Worm (Caenorhabditis elegans) whole organism, young adult: ENCODE data around the gene srj-21.
A peak's percentile ranks its signal among the peaks of the same experiment; 100 is the strongest.

Experiments used
- B0019.2 ChIP-seq: fragments of 200-800 bp; sonication (Bioruptor generic); conservative IDR thresholded peaks from 2 replicates; pipeline ENCODE4 v1.3.6; 2022; ENCODE audit warnings: missing genetic modification reagents, missing genetic modification characterization, missing compliant biosample characterization
- C06A6.2 ChIP-seq: fragments of 200-800 bp; sonication (Bioruptor generic); conservative IDR thresholded peaks from 2 replicates; pipeline ENCODE4 v1.3.6; 2022; ENCODE audit warnings: missing genetic modification characterization, missing compliant biosample characterization
- D2030.7 ChIP-seq: fragments of 200-800 bp; sonication (Bioruptor generic); IDR thresholded peaks from 2 replicates; pipeline ENCODE4 v1.3.6; 2022; ENCODE audit warnings: missing genetic modification reagents, missing genetic modification characterization, missing compliant biosample characterization
- F23B12.7 ChIP-seq: sonication (generic microtip); optimal IDR thresholded peaks from 2 replicates; lab custom pipeline; 2017; ENCODE audit warnings: missing genetic modification characterization, mild to moderate bottlenecking, missing compliant biosample characterization, antibody characterized with exemption, moderate library complexity; ENCODE audit not compliant: insufficient read depth
- F39B2.1 ChIP-seq: fragments of 200-800 bp; sonication (Bioruptor generic); IDR thresholded peaks from 2 replicates; pipeline ENCODE4 v1.3.6; 2022; ENCODE audit warnings: missing genetic modification reagents, missing genetic modification characterization, missing compliant biosample characterization
- F52B5.7 ChIP-seq: sonication (generic microtip); optimal IDR thresholded peaks from 2 replicates; lab custom pipeline; 2016; ENCODE audit warnings: mild to moderate bottlenecking, missing genetic modification characterization, missing compliant biosample characterization
- F57C9.4 ChIP-seq: sonication (generic microtip); optimal IDR thresholded peaks from 2 replicates; lab custom pipeline; 2017; ENCODE audit warnings: mild to moderate bottlenecking, missing genetic modification characterization, missing compliant biosample characterization
- K12H6.12 ChIP-seq: fragments of 200-800 bp; sonication (Bioruptor generic); optimal IDR thresholded peaks from 2 replicates; lab custom pipeline; 2018; ENCODE audit warnings: mild to moderate bottlenecking, missing genetic modification characterization, missing compliant biosample characterization
- Y67H2A.10 ChIP-seq: fragments of 200-800 bp; sonication (Bioruptor generic); conservative IDR thresholded peaks from 2 replicates; pipeline ENCODE4 v1.3.6; 2022; ENCODE audit warnings: missing genetic modification reagents, missing genetic modification characterization, missing compliant biosample characterization
- Y79H2A.3 ChIP-seq: fragments of 200-800 bp; sonication (Bioruptor generic); conservative IDR thresholded peaks from 2 replicates; pipeline ENCODE4 v1.3.6; 2022; ENCODE audit warnings: missing genetic modification reagents, missing genetic modification characterization, missing compliant biosample characterization
- ama-1 ChIP-seq, 3 experiments: fragments of 150-350 bp in 1 of 3; sonication (generic microtip) in 2 of 3; optimal IDR thresholded peaks; 2 replicates each; lab custom pipeline; 2014 to 2018; ENCODE audit warnings: missing biosample characterization in 2 of 3, missing genetic modification characterization in 2 of 3, missing genetic modification reagents in 2 of 3
- aptf-2 ChIP-seq: fragments of 200-800 bp; sonication (Bioruptor generic); conservative IDR thresholded peaks from 2 replicates; pipeline ENCODE4 v1.3.6; 2022; ENCODE audit warnings: missing genetic modification reagents, missing genetic modification characterization, missing compliant biosample characterization
- aptf-3 ChIP-seq: fragments of 200-800 bp; sonication (Bioruptor generic); IDR thresholded peaks from 2 replicates; pipeline ENCODE4 v1.3.6; 2022; ENCODE audit warnings: missing genetic modification characterization, missing compliant biosample characterization
- atf-7 ChIP-seq: sonication (generic microtip); optimal IDR thresholded peaks from 2 replicates; lab custom pipeline; 2017; ENCODE audit warnings: mild to moderate bottlenecking, missing genetic modification characterization, missing compliant biosample characterization
- athp-1 ChIP-seq: sonication (generic microtip); optimal IDR thresholded peaks from 2 replicates; lab custom pipeline; 2017; ENCODE audit warnings: mild to moderate bottlenecking, missing genetic modification characterization, missing compliant biosample characterization
- cebp-2 ChIP-seq: fragments of 200-800 bp; sonication (Bioruptor generic); IDR thresholded peaks from 2 replicates; pipeline ENCODE4 v1.3.6; 2022; ENCODE audit warnings: missing genetic modification characterization, missing compliant biosample characterization
- ceh-27 ChIP-seq: fragments of 200-800 bp; sonication (Bioruptor generic); optimal IDR thresholded peaks from 2 replicates; lab custom pipeline; 2018; ENCODE audit warnings: mild to moderate bottlenecking, missing genetic modification characterization, moderate library complexity, missing compliant biosample characterization
- ceh-58 ChIP-seq: fragments of 200-800 bp; sonication (Bioruptor generic); IDR thresholded peaks from 2 replicates; pipeline ENCODE4 v1.3.6; 2022; ENCODE audit warnings: missing genetic modification characterization, missing compliant biosample characterization
- dox-1 ChIP-seq: fragments of 200-800 bp; sonication (Bioruptor generic); IDR thresholded peaks from 2 replicates; pipeline ENCODE4 v1.3.6; 2022; ENCODE audit warnings: missing genetic modification reagents, missing genetic modification characterization, missing compliant biosample characterization
- dpff-1 ChIP-seq: sonication (generic microtip); optimal IDR thresholded peaks from 2 replicates; lab custom pipeline; 2017; ENCODE audit warnings: mild to moderate bottlenecking, missing genetic modification characterization, missing compliant biosample characterization
- efl-1 ChIP-seq: fragments of 150-350 bp; optimal IDR thresholded peaks from 2 replicates; lab custom pipeline; 2014; ENCODE audit warnings: missing biosample characterization, missing genetic modification reagents, missing genetic modification characterization
- egrh-3 ChIP-seq: fragments of 200-800 bp; sonication (Bioruptor generic); IDR thresholded peaks from 2 replicates; pipeline ENCODE4 v1.3.6; 2022; ENCODE audit warnings: missing genetic modification reagents, missing genetic modification characterization, missing compliant biosample characterization
- ekl-4 ChIP-seq: fragments of 200-800 bp; sonication (Bioruptor generic); IDR thresholded peaks from 2 replicates; pipeline ENCODE4 v1.3.6; 2022; ENCODE audit warnings: missing genetic modification reagents, missing genetic modification characterization, missing compliant biosample characterization
- him-1 ChIP-seq: sonication (generic microtip); optimal IDR thresholded peaks from 2 replicates; lab custom pipeline; 2016; ENCODE audit warnings: missing genotype, missing genetic modification reagents, missing genetic modification characterization, missing compliant biosample characterization
- hlh-12 ChIP-seq: sonication (generic microtip); optimal IDR thresholded peaks from 2 replicates; lab custom pipeline; 2016; ENCODE audit warnings: missing genetic modification characterization, missing compliant biosample characterization
- let-526 ChIP-seq: fragments of 200-800 bp; sonication (Bioruptor generic); IDR thresholded peaks from 2 replicates; pipeline ENCODE4 v1.3.6; 2022; ENCODE audit warnings: missing genetic modification reagents, missing genetic modification characterization, missing compliant biosample characterization
- let-607 ChIP-seq, 2 experiments: fragments of 200-800 bp in 1 of 2; sonication (Bioruptor generic) in 1 of 2; sonication (generic microtip) in 1 of 2; optimal IDR thresholded peaks; 2 replicates each; lab custom pipeline; 2016 to 2018; ENCODE audit warnings: mild to moderate bottlenecking in 2 of 2, missing compliant biosample characterization in 2 of 2, missing genetic modification characterization in 2 of 2, moderate library complexity in 2 of 2, missing genotype in 1 of 2
- lin-35 ChIP-seq, 3 experiments: fragments of 150-350 bp in 2 of 3; sonication (generic microtip) in 1 of 3; optimal IDR thresholded peaks; 2 replicates each; lab custom pipeline; 2014 to 2018; ENCODE audit warnings: missing biosample characterization in 3 of 3, missing genetic modification characterization in 3 of 3, missing genetic modification reagents in 3 of 3
- lir-1 ChIP-seq: fragments of 200-800 bp; sonication (Bioruptor generic); conservative IDR thresholded peaks from 2 replicates; pipeline ENCODE4 v1.3.6; 2022; ENCODE audit warnings: missing genetic modification reagents, missing genetic modification characterization, missing compliant biosample characterization
- madf-3 ChIP-seq: fragments of 200-800 bp; sonication (Bioruptor generic); IDR thresholded peaks from 2 replicates; pipeline ENCODE4 v1.3.6; 2022; ENCODE audit warnings: missing genetic modification reagents, missing genetic modification characterization, missing compliant biosample characterization
- madf-6 ChIP-seq: fragments of 200-800 bp; sonication (Bioruptor generic); IDR thresholded peaks from 2 replicates; pipeline ENCODE4 v1.3.6; 2022; ENCODE audit warnings: missing genetic modification reagents, missing genetic modification characterization, missing compliant biosample characterization
- madf-8 ChIP-seq: fragments of 200-800 bp; sonication (Bioruptor generic); conservative IDR thresholded peaks from 2 replicates; pipeline ENCODE4 v1.3.6; 2022; ENCODE audit warnings: missing genetic modification reagents, missing genetic modification characterization, missing compliant biosample characterization
- nfya-1 ChIP-seq: sonication (generic microtip); optimal IDR thresholded peaks from 2 replicates; lab custom pipeline; 2017; ENCODE audit warnings: antibody characterized with exemption, missing compliant biosample characterization, missing genetic modification characterization, borderline replicate concordance; ENCODE audit not compliant: insufficient read depth
- nfya-2 ChIP-seq: fragments of 200-800 bp; sonication (Bioruptor generic); IDR thresholded peaks from 2 replicates; pipeline ENCODE4 v1.3.6; 2022; ENCODE audit warnings: missing genetic modification reagents, missing genetic modification characterization, missing compliant biosample characterization
- nhr-27 ChIP-seq: fragments of 200-800 bp; sonication (Bioruptor generic); optimal IDR thresholded peaks from 2 replicates; lab custom pipeline; 2018; ENCODE audit warnings: mild to moderate bottlenecking, missing genetic modification characterization, moderate library complexity, missing compliant biosample characterization
- rpc-1 ChIP-seq, 2 experiments: fragments of 150-350 bp in 1 of 2; sonication (generic microtip) in 1 of 2; optimal IDR thresholded peaks; 2 replicates each; lab custom pipeline; 2014 to 2018; ENCODE audit warnings: missing biosample characterization in 1 of 2, missing genetic modification characterization in 1 of 2, missing genetic modification reagents in 1 of 2, missing genotype in 1 of 2
- sdz-38 ChIP-seq: sonication (generic microtip); optimal IDR thresholded peaks from 2 replicates; lab custom pipeline; 2016; ENCODE audit warnings: missing genotype, missing genetic modification characterization, missing compliant biosample characterization
- snpc-1.1 ChIP-seq: sonication (generic microtip); optimal IDR thresholded peaks from 2 replicates; lab custom pipeline; 2017; ENCODE audit warnings: missing genetic modification characterization, mild to moderate bottlenecking, missing compliant biosample characterization, antibody characterized with exemption, moderate library complexity, missing genotype, missing genetic modification reagents; ENCODE audit not compliant: insufficient read depth
- snpc-3.4 ChIP-seq: sonication (generic microtip); optimal IDR thresholded peaks from 2 replicates; lab custom pipeline; 2017; ENCODE audit warnings: missing genetic modification characterization, mild to moderate bottlenecking, missing compliant biosample characterization, antibody characterized with exemption, moderate library complexity, missing genotype, missing genetic modification reagents
- unc-62 ChIP-seq: fragments of 150-350 bp; optimal IDR thresholded peaks from 2 replicates; lab custom pipeline; 2014; ENCODE audit warnings: missing biosample characterization, missing genetic modification reagents, missing genetic modification characterization
- xnd-1 ChIP-seq: sonication (generic microtip); optimal IDR thresholded peaks from 2 replicates; lab custom pipeline; 2016; ENCODE audit warnings: missing genotype, missing genetic modification reagents, missing genetic modification characterization, missing compliant biosample characterization
- zim-3 ChIP-seq: sonication (generic microtip); optimal IDR thresholded peaks from 2 replicates; lab custom pipeline; 2017; ENCODE audit warnings: mild to moderate bottlenecking, missing genetic modification characterization, moderate library complexity, missing compliant biosample characterization
- ztf-22 ChIP-seq: fragments of 200-800 bp; sonication (Bioruptor generic); optimal IDR thresholded peaks from 2 replicates; lab custom pipeline; 2018; ENCODE audit warnings: mild to moderate bottlenecking, missing genetic modification characterization, moderate library complexity, missing compliant biosample characterization
- ztf-25 ChIP-seq: fragments of 200-800 bp; sonication (Bioruptor generic); IDR thresholded peaks from 2 replicates; pipeline ENCODE4 v1.3.6; 2022; ENCODE audit warnings: missing genetic modification reagents, missing genetic modification characterization, missing compliant biosample characterization
- ztf-6 ChIP-seq: fragments of 200-800 bp; sonication (Bioruptor generic); IDR thresholded peaks from 2 replicates; pipeline ENCODE4 v1.3.6; 2022; ENCODE audit warnings: missing genetic modification reagents, missing genetic modification characterization, missing compliant biosample characterization

The srj-21 gene

ce11 chrV:10715158-10716152 is 29.7 kb upstream of the srj-21 start (continued):
- no peak for TF ChIP-seq F23B12.7 (tag; lab: Kevin White, UChicago)
- peak; percentile 92 for TF ChIP-seq atf-7 (tag; lab: Kevin White, UChicago)
- peak; percentile 62 for TF ChIP-seq lir-1 (GFP tag; lab: Robert Waterston, UW)
- no peak for TF ChIP-seq ama-1 (optimal IDR thresholded peaks at IDR 0.05; lab: Kevin White, UChicago)
- no peak for TF ChIP-seq ama-1 (GFP tag; optimal IDR thresholded peaks at IDR 0.05; lab: Kevin White, UChicago)
- TF ChIP-seq B0019.2 (GFP tag; lab: Robert Waterston, UW), result no peak
- peak; percentile 68 for TF ChIP-seq unc-62 (GFP tag; lab: Kevin White, UChicago)
- no peak for TF ChIP-seq aptf-3 (GFP tag; lab: Robert Waterston, UW)
- no peak for TF ChIP-seq F57C9.4 (tag; lab: Kevin White, UChicago)
- TF ChIP-seq madf-6 (GFP tag; lab: Robert Waterston, UW), result 0 out of 2 replicates have a peak, but pooled peaks have one; percentile 23
- TF ChIP-seq snpc-3.4, result no peak
- TF ChIP-seq nhr-27 (tag; lab: Kevin White, UChicago), result no peak
- peak; percentile 83 for TF ChIP-seq F52B5.7 (tag; lab: Kevin White, UChicago)
- TF ChIP-seq madf-8, result no peak
- TF ChIP-seq dpff-1 (tag; lab: Kevin White, UChicago), result no peak
- no peak for TF ChIP-seq cebp-2 (GFP tag; lab: Robert Waterston, UW)
- TF ChIP-seq efl-1 (GFP tag; lab: Kevin White, UChicago), result no peak
- peak; percentile 81 for TF ChIP-seq let-526 (GFP tag; lab: Robert Waterston, UW)
- no peak for TF ChIP-seq ztf-25 (GFP tag; lab: Robert Waterston, UW)
- peak; percentile 93 for TF ChIP-seq C06A6.2 (GFP tag; lab: Robert Waterston, UW)
- peak in 1 of 3 experiments; percentile 85 for TF ChIP-seq lin-35 (GFP tag; optimal IDR thresholded peaks at IDR 0.05; lab: Kevin White, UChicago)
- TF ChIP-seq ceh-27, result peak; percentile 95
- TF ChIP-seq athp-1 (tag; lab: Kevin White, UChicago), result no peak
- 0 out of 2 replicates have a peak, but pooled peaks have one; percentile 53 for TF ChIP-seq Y79H2A.3 (GFP tag; lab: Robert Waterston, UW)
- TF ChIP-seq Y67H2A.10 (GFP tag; lab: Robert Waterston, UW), result 0 out of 2 replicates have a peak, but pooled peaks have one; percentile 13
- TF ChIP-seq rpc-1 (optimal IDR thresholded peaks at IDR 0.05; lab: Kevin White, UChicago), result no peak
- no peak for TF ChIP-seq rpc-1 (tag; optimal IDR thresholded peaks at IDR 0.05; lab: Kevin White, UChicago)
- TF ChIP-seq sdz-38 (tag; lab: Kevin White, UChicago), result no peak
- no peak; the same call in 1 of the 2 replicates for TF ChIP-seq madf-3 (GFP tag; lab: Robert Waterston, UW)
- TF ChIP-seq F39B2.1, result no peak
- TF ChIP-seq ceh-58 (GFP tag; lab: Robert Waterston, UW), result no peak
- no peak for TF ChIP-seq hlh-12 (tag; lab: Kevin White, UChicago)
- peak; percentile 33 for TF ChIP-seq zim-3 (tag; lab: Kevin White, UChicago)
- TF ChIP-seq egrh-3 (GFP tag; lab: Robert Waterston, UW), result peak; percentile 94
- TF ChIP-seq D2030.7 (GFP tag; lab: Robert Waterston, UW), result no peak
- peak; percentile 84 for TF ChIP-seq ekl-4
- no peak for TF ChIP-seq aptf-2 (GFP tag; lab: Robert Waterston, UW)
- TF ChIP-seq dox-1, result peak; percentile 86
- TF ChIP-seq ztf-6 (GFP tag; lab: Robert Waterston, UW), result peak; percentile 74; the same call in 1 of the 2 replicates
- TF ChIP-seq nfya-2 (GFP tag; lab: Robert Waterston, UW), result no peak
- TF ChIP-seq nfya-1, result no peak
- peak; percentile 98 for TF ChIP-seq K12H6.12 (tag; lab: Kevin White, UChicago)
- no peak for TF ChIP-seq him-1 (tag; lab: Kevin White, UChicago)
- TF ChIP-seq xnd-1 (tag; lab: Kevin White, UChicago), result no peak
- no peak for TF ChIP-seq let-607 (tag; optimal IDR thresholded peaks at IDR 0.05; lab: Kevin White, UChicago)
- TF ChIP-seq ztf-22 (GFP tag; lab: Kevin White, UChicago), result peak; percentile 92
- no peak for TF ChIP-seq snpc-1.1 (tag; lab: Kevin White, UChicago)
